Fruit fly (Drosophila melanogaster): Measurements from ENCODE around the gene net.

The net gene

dm6 chr2L:90081-90480, 2.9 kb upstream of the net start:
- TF ChIP-seq noc (tag; optimal IDR thresholded peaks at IDR 0.05), result no peak

DNA sequence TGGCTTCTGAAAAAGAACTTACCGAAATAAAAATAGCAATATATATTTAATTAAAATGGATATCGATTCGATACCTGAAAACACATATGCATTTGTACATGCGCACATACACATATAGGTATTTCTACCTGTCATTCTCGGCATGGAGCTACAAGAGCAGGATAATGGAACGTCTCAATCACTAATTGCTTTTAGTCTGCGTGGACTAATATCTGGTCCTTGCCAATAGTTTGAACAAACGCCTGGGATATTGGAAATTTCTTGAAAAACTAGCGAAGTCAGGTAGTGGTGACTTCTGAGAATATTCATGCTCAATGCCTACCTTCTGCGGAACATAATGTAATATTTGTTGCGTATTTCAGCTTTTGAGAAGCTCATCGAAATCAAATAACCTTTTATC, 2.0 kb upstream of the net start:
- no peak for TF ChIP-seq noc (tag; optimal IDR thresholded peaks at IDR 0.05)

- no peak for TF ChIP-seq noc (tag; optimal IDR thresholded peaks at IDR 0.05)
Measured at dm6 chr2L:88528-88927, 1.3 kb upstream of the net start.

DNA sequence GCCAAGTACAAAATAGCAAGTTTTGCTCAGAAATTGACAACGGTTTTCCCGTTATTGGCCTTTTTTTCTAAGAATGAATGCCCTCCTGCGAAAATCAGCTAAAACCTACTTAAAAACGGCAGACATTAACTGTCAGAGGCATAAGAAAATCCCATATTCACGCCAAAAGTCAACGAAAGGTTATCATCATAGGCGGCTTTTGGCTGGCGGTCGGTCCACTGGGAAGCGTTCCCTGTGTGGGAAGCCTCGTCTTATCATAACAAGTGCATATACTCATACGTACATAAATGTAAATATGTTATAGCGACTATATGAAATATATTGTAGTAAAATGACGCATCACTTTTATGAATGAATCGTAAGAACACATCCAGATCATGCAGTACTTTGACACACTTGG, 1.5 kb downstream of the net start:
- TF ChIP-seq noc (tag; optimal IDR thresholded peaks at IDR 0.05), result no peak

DNA sequence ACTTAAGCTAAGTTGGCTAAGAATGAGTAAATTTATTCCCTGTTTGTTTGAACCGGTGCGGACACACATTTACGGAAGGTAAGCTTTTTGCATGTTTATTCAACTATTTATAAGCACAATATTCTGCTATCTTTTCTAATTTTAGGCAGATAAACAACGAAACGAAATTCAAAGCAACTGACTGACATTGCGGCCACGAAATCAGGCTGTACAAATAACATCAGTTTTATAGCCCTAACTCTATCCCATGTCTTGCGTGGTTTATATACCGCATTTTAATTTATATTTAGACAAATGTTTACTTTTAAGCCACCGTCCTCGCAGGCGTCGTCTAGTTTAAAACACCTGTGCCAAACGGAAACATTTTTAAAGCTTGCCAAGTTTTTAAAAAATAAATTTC, 2.1 kb downstream of the net start:
- peak; percentile 66 for TF ChIP-seq noc (tag; optimal IDR thresholded peaks at IDR 0.05)

DNA sequence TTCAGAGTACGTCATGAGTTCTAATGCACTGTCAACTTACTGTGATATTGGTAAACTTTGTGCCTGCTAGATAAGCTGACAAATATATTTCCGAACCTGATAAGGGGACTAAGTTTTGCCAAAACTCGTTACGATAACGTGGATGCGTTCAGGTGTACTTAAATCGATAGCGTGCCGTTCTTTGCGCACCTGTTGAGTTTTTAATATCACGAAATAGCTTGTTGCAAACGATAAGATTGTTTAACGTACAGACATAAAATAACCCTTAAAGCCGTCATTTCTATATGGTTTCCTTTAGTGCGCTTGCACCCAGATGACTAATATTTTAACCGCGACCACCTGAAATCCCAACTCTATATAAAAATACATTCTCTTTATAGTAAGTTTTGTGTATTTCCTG, 5.1 kb downstream of the net start:
- no peak for TF ChIP-seq noc (tag; optimal IDR thresholded peaks at IDR 0.05)

DNA sequence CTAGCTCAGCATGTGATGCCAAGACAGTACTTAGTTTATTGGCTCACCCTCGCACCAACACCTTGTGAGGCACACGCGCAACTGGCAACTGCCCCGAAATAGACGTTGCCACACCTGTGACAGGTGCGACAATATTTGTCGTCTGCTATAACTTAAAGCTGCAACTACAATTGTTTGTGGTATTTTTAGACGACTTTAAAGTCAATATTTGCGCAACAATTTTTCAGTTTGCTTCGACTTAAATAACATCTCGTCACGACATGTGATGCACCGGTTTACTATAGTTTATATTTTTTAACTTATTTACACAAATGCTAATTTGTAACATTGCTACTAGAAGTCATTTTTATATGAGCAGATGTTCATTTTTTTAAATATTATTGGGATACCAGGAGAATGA, 6.0 kb downstream of the net start:
- TF ChIP-seq noc (tag; optimal IDR thresholded peaks at IDR 0.05), result peak; percentile 46

dm6 chr2L:78828-79227, 8.4 kb downstream of the net start:
- TF ChIP-seq noc (tag; optimal IDR thresholded peaks at IDR 0.05), result no peak

DNA sequence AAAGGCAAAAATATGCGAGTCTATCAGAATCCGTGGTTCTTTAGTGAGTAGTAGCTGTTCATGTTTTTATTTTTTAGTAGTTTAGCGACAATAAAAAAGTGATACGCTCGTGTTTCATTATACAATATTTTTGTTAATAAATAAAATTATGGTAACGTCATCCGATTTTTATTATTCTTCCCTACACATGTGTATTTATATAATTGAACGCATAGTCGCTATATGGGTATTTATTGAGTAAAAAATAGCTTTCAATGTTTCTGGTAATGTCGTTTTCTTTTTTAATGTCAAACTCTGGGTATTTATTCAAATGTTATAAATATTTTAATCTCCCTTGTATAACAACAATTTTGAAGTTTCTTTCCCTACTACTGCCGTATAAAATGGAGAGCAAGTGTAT, 11.1 kb downstream of the net start, which contains the start of gene CG11374:
Gene CG11374 (plus strand): TSS at position 301 of the 400 bp plus-strand sequence.
- no peak for TF ChIP-seq noc (tag; optimal IDR thresholded peaks at IDR 0.05)

DNA sequence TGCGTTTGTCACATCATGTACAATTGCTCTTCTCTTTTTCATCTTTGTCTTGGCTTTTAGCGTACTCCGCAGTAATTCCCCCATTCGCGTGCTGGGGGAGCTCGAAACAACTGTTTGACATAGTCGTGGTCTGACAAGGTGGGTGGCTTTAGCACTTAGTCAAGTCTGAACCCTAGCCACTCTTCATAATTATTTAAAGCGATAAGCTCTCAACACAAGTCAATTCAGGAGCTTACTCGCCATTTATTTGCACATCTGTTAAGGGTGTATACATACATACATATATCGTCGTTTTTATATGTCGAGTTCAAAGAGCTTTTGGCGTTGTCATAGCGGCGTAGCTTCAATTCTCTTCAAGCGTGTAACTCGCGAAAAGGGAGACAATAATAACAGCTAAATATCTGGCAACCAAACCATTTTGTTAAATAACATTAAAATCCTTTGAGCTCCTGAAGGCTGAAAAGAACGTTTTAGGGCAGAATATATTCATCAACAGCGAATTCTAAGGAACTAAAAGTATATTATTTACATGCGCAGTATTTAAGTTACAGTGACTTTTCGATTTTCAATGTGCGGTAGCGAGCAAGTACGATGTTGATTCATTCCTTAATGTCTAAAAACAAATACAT, 13.3 kb downstream of the net start:
- no peak for TF ChIP-seq noc (tag; optimal IDR thresholded peaks at IDR 0.05)

DNA sequence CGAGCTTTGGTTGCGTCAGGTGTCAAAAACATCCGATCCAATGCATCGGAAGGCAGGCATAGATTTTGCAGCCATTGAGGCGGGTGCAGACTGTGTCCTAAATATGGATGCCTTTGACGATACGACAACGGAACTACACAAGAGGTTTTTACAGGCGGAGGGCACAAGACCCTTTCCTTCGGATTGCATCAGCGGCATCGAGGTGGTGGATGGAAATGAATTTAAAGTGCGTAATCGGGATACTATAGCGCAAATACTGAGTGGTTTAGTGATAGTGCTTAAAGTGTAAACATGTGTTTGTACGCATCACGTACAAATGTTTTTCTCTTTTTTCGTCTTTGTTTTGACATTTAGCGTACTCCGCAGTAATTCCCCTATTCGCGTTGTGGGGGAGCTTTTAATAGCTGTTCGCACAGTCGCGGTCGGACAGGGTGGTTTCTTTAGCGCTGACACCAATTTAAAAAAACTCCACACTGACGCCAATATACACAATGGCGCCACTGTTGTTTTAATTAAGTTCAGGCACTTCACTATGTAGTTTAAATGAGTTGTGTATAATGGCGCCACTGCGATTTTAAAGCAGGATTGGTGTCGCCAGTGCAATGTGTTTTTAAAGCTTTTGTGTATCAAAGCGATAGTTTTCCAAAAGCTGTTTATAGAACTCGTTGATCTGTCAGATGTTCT, 14.3 kb downstream of the net start:
- peak; percentile 9 for TF ChIP-seq noc (tag; optimal IDR thresholded peaks at IDR 0.05)

DNA sequence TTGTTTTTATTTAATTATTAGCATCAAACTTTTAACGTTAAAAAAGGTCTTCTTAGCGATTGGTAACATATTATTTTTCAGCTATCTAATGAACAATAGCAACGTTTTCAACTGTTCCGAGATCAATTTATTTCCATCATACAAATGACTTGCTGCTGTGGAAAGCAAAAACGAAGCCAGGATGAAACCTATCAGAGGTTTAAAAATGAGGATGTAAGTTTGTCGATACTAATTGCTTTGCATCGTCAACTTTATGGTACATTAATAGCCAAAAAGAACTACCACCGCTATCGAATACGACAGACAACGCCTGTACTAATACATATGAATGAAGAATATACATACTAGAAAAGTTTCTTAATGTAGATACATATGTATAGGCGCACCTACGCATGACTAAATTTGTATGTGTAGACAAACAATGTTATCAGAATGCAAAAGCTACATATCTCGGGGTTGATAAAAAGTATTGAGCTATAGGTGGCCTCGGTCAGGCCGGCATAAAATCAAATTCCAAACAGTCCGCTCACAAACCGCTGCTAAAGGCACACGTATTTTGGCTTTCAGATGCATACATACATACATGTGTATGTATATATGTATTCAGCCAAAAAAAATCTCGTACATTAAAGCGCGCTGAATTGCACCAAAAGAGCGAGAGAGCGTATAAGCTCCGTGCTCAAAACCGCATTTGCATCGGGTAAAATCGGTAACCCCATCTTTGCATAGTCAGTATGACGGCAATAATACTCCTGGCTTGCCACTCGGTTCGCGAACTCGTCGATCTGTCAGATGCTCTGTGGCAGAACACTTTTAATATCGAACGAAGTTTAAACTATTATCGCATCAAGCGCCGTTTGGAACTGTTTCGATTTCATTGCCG, 15.1 kb downstream of the net start:
- TF ChIP-seq noc (tag; optimal IDR thresholded peaks at IDR 0.05), result peak; percentile 50

DNA sequence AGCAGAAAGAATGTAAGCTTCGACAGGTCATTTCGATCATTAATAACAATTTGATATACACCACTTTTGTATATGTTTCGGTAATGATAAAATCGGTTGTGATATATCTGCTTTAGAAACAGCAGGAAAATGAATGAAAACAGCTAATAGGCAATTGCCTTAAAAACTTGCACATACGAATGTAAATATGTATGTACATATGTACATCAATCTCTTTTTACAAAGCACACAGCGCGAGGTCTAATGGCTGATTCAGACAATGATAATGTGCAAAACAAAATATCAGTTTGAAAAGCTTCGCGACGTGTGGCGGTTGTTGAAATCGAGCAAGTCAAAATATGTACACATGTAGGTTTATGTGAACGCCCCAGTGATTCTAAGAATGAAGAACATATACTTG, 15.7 kb downstream of the net start, which contains the start of gene galectin:
Gene galectin (plus strand): TSS at position 301 of the 400 bp plus-strand sequence.
- TF ChIP-seq noc (tag; optimal IDR thresholded peaks at IDR 0.05), result no peak

DNA sequence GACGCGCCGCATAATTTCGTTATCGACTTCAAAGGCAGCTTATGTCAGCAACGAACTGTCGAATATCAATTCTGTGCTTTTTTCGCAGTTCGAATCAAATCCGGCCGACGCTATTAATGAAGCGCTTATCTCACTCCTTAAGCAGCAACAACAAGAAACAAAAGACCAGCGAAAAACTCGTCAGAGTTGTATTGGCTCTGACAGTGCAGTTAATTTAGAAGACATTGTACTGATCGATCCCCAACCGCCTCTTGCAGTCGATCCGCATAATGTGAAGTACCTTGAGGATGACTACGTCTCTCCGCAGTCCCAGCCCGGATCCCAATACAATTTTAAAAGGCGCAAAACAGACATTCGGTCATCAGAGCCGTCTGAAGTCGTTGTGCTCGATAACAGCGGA, 17.6 kb downstream of the net start:
- TF ChIP-seq noc (tag; optimal IDR thresholded peaks at IDR 0.05), result no peak

DNA sequence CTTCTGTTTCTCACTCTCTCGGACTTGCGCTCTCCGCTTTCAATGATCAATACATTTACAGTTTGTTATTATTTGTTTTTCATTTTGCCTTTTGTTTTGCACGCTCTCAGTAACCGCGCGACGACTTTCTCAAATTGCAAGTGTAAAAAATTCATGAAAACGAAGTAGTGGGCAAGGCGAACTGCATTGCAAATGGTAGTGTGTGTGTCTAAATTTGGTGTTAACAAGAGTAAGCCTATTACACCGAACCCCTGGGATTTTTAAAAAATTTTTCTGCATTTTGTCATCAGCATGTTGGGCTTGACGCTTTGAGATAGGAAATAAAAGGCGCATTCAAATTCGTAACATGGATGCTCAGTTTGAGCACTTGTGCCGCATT, 19.9 kb downstream of the net start:
- TF ChIP-seq noc (tag; optimal IDR thresholded peaks at IDR 0.05), result no peak

DNA sequence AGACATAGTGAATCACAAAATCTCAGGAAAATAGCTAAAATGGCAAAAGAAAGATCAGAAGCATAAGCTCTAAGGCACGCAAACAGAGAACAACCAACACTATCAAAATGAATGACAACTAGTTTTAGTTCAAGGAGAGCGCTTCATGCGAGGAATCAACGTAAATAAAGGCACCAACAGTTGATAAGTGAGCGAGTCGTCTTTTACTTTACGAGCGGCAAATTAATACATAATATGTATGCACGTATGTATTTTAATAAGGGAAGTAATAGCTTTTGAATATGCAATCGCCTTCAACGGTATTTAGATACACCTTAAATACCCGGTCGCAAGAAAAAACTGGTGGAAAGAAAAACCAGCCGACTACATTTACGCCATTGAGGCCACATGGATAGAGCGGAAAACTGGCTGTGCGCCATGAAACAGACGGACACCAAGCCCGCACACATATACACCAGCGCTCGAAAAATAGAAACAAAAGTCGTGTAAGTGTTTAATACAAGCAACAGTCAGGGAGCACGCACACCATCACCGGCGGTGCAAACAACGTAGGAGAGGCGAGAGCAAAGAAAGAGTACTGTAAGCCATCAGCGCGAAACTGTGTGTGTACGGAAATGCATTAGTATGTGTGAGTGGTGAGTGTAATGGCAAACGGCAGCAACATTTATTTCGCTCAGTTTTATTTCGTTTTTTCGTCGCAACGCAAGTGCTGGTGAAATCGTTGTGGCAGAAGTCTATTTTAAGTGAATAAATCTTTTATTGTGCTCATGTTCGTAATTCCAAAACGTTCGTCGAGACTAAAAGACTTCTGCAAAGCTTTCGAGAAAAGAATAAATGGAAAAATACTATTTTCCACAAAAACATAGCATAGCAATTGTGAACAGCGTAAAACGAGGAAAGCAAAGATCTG, 20.6 kb downstream of the net start, which contains the start of gene dbr:
Gene dbr (plus strand): TSS at position 114 of the 910 bp plus-strand sequence.
- TF ChIP-seq noc (tag; optimal IDR thresholded peaks at IDR 0.05), result peak; percentile 4

Measured in whole organism, larva.